Worm (Caenorhabditis elegans) whole organism, L4 larva: ENCODE results near the gene nhr-283.
"Not testable (repeated sequence)": the region's sequence is repeated elsewhere in the genome, so short reads cannot be mapped to it uniquely, and the experiment has no call there.

Experiments used
- Y48G9A.11 ChIP-seq: fragments of 200-800 bp; sonication (Bioruptor generic); IDR thresholded peaks from 2 replicates; pipeline ENCODE4 v1.3.6; 2022; ENCODE audit warnings: missing genetic modification reagents, missing genetic modification characterization, missing compliant biosample characterization
- ceh-82 ChIP-seq: sonication (generic microtip); optimal IDR thresholded peaks from 2 replicates; lab custom pipeline; 2017; ENCODE audit warnings: missing biosample characterization, missing genetic modification characterization
- hlh-30 ChIP-seq: sonication (generic microtip); optimal IDR thresholded peaks from 2 replicates; lab custom pipeline; 2017; ENCODE audit warnings: antibody characterized with exemption, mild to moderate bottlenecking, missing genetic modification characterization, missing compliant biosample characterization; ENCODE audit not compliant: insufficient read depth
- nhr-25 ChIP-seq: sonication (generic microtip); optimal IDR thresholded peaks from 2 replicates; lab custom pipeline; 2017; ENCODE audit warnings: missing genetic modification characterization, mild to moderate bottlenecking, missing compliant biosample characterization, antibody characterized with exemption, moderate library complexity, borderline replicate concordance; ENCODE audit not compliant: insufficient read depth
- nhr-76 ChIP-seq: fragments of 150-350 bp; optimal IDR thresholded peaks from 2 replicates; lab custom pipeline; 2014; ENCODE audit warnings: missing biosample characterization, missing genetic modification characterization
- pha-4 ChIP-seq, 2 experiments: fragments of 150-350 bp in 1 of 2; fragments of 200-800 bp in 1 of 2; sonication (Bioruptor generic) in 1 of 2; IDR thresholded peaks in 1 of 2; optimal IDR thresholded peaks in 1 of 2; 2 replicates each; pipeline versions ENCODE4 v1.3.6 to Lab custom; 2014 to 2022; ENCODE audit warnings: missing genetic modification characterization in 2 of 2, missing genetic modification reagents in 2 of 2, missing biosample characterization in 1 of 2, missing compliant biosample characterization in 1 of 2
- php-3 ChIP-seq: fragments of 200-800 bp; sonication (Bioruptor generic); IDR thresholded peaks from 2 replicates; pipeline ENCODE4 v1.3.6; 2022; ENCODE audit warnings: missing genetic modification reagents, missing genetic modification characterization, missing compliant biosample characterization
- set-16 ChIP-seq: fragments of 200-800 bp; sonication (Bioruptor generic); IDR thresholded peaks from 2 replicates; pipeline ENCODE4 v1.3.6; 2022; ENCODE audit warnings: missing genetic modification reagents, missing genetic modification characterization, missing compliant biosample characterization
- skn-1 ChIP-seq: fragments of 150-350 bp; optimal IDR thresholded peaks from 2 replicates; lab custom pipeline; 2014; ENCODE audit warnings: missing biosample characterization, missing genetic modification characterization
- spr-1 ChIP-seq: sonication (generic microtip); optimal IDR thresholded peaks from 2 replicates; lab custom pipeline; 2016; ENCODE audit warnings: mild to moderate bottlenecking, missing genetic modification characterization, missing compliant biosample characterization

DNA sequence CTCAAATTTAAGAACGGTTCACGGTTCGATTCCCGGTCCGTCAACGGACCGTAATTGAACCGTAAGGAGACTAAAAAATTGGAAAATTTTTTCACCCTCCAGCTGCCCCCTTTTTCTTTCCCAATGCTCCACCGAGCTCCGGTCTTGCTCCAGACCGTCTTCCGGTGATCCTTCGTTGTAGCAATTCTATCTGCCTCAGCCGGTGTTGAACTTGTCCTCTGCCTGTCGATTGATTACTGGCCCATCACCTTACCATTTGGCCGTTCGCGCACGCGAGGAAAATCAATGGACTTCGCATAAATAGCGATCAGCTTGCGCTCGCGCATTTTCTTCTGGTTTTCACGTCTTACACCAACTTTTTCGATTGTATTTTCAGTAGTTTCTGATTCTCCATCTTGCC is 9.2 kb downstream of the nhr-283 start:
- not testable (repeated sequence) for TF ChIP-seq hlh-30 (tag; lab: Kevin White, UChicago); ceh-82; nhr-76 (tag; lab: Kevin White, UChicago); pha-4 (tag; optimal IDR thresholded peaks at IDR 0.05; lab: Kevin White, UChicago); spr-1 (tag; lab: Kevin White, UChicago); skn-1 (tag; lab: Kevin White, UChicago); nhr-25
- peak; percentile 75 for TF ChIP-seq Y48G9A.11 (GFP tag; lab: Robert Waterston, UW)
- peak; percentile 72 for TF ChIP-seq php-3 (GFP tag; lab: Robert Waterston, UW)
- peak; percentile 84 for TF ChIP-seq pha-4 (GFP tag; IDR thresholded peaks at IDR 0.05; lab: Robert Waterston, UW)
- peak; percentile 55 for TF ChIP-seq set-16 (GFP tag; lab: Robert Waterston, UW)
